Fruit fly (Drosophila melanogaster): ENCODE measurements around the gene Nna1.

Gene Nna1

DNA sequence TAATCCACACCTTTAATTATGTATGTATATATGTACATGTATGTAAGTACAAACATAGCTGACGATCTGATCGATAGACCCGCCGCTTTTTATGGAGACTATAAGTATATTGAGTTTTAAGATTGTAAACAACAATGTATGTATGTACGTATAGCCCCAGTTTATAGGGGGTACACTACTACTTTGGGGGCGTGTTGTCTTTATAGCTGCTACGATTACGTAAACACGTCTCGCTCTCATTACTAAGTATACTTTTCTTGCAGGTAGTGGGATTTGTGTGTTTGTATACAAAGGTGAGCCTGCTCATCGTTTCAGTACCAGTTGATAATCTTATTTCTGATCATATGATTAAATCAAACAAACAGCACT is 57.8 kb downstream of the Nna1 start (continued):
- TF ChIP-seq abd-A (tag; optimal IDR thresholded peaks at IDR 0.05) (peak; percentile 33), dimm (GFP tag; IDR thresholded peaks at IDR 0.05) (no peak), vnd (GFP tag; IDR thresholded peaks at IDR 0.05; ENCODE audit: partially characterized antibody) (no peak), Max (GFP tag; optimal IDR thresholded peaks at IDR 0.05) (no peak), gce (GFP tag; IDR thresholded peaks at IDR 0.05) (no peak), NFAT (GFP tag; IDR thresholded peaks at IDR 0.05) (0 out of 2 replicates have a peak, but pooled peaks have one; percentile 3), CG16863 (GFP tag; optimal IDR thresholded peaks at IDR 0.05) (no peak), mirr (GFP tag; optimal IDR thresholded peaks at IDR 0.05) (peak; percentile 75)

- TF ChIP-seq CG10959 (GFP tag; IDR thresholded peaks at IDR 0.05), result no peak
- TF ChIP-seq Hand (GFP tag; optimal IDR thresholded peaks at IDR 0.05), result no peak
- TF ChIP-seq CG11695 (GFP tag; IDR thresholded peaks at IDR 0.05), result 0 out of 3 replicates have a peak, but pooled peaks have one; percentile 12
- peak; percentile 55; the same call in 1 of the 2 replicates for TF ChIP-seq CG11696 (GFP tag; IDR thresholded peaks at IDR 0.05)
- peak; percentile 82 for TF ChIP-seq CG13624 (GFP tag; optimal IDR thresholded peaks at IDR 0.05)
- TF ChIP-seq CG10321 (GFP tag; IDR thresholded peaks at IDR 0.05), result peak; percentile 90
- TF ChIP-seq gem (tag; optimal IDR thresholded peaks at IDR 0.05), result peak; percentile 2
- TF ChIP-seq CG2120 (GFP tag; optimal IDR thresholded peaks at IDR 0.05), result peak; percentile 47
- TF ChIP-seq CG14014 (GFP tag; IDR thresholded peaks at IDR 0.05), result 0 out of 2 replicates have a peak, but pooled peaks have one; percentile 25
- peak; percentile 38 for TF ChIP-seq Meics (GFP tag; optimal IDR thresholded peaks at IDR 0.05)
- peak; percentile 74 for TF ChIP-seq ERR (GFP tag; optimal IDR thresholded peaks at IDR 0.05)
- TF ChIP-seq exex (tag; optimal IDR thresholded peaks at IDR 0.05), result peak; percentile 3
- TF ChIP-seq CG10147 (GFP tag; optimal IDR thresholded peaks at IDR 0.05), result no peak
- TF ChIP-seq hkb (optimal IDR thresholded peaks at IDR 0.05), result no peak
- 0 out of 2 replicates have a peak, but pooled peaks have one; percentile 11 for TF ChIP-seq hkb (GFP tag; IDR thresholded peaks at IDR 0.05)
- peak; percentile 6 for TF ChIP-seq CG18619 (GFP tag; optimal IDR thresholded peaks at IDR 0.05)
- no peak for TF ChIP-seq so (GFP tag; IDR thresholded peaks at IDR 0.05)
- TF ChIP-seq CG13894 (tag; optimal IDR thresholded peaks at IDR 0.05), result peak; percentile 4
- TF ChIP-seq zfh1 (GFP tag; IDR thresholded peaks at IDR 0.05), result 0 out of 3 replicates have a peak, but pooled peaks have one; percentile 9
- TF ChIP-seq Med (GFP tag), result peak; percentile 50
- peak; percentile 50 for TF ChIP-seq ftz-f1 (GFP tag; optimal IDR thresholded peaks at IDR 0.05)
- TF ChIP-seq CG2678 (tag; optimal IDR thresholded peaks at IDR 0.05), result peak; percentile 14
- peak; percentile 22 for TF ChIP-seq Hmr (GFP tag; optimal IDR thresholded peaks at IDR 0.05)
- no peak for TF ChIP-seq CG8290 (GFP tag; optimal IDR thresholded peaks at IDR 0.05)
- peak in 1 of 2 experiments; percentile 3 for TF ChIP-seq CG8290 (tag; optimal IDR thresholded peaks at IDR 0.05)
- no peak for TF ChIP-seq sisA (GFP tag; IDR thresholded peaks at IDR 0.05)
- peak; percentile 32 for TF ChIP-seq CG15514 (GFP tag; optimal IDR thresholded peaks at IDR 0.05)
- no peak for TF ChIP-seq CG7556 (GFP tag; optimal IDR thresholded peaks at IDR 0.05)
- peak; percentile 15 for TF ChIP-seq CG18599 (GFP tag; optimal IDR thresholded peaks at IDR 0.05)
- TF ChIP-seq danr (GFP tag; IDR thresholded peaks at IDR 0.05), result no peak
- TF ChIP-seq seq (GFP tag; IDR thresholded peaks at IDR 0.05), result peak; percentile 58
- peak in 1 of 2 experiments; percentile 0 for TF ChIP-seq Hr51 (GFP tag; optimal IDR thresholded peaks at IDR 0.05)
- peak; percentile 15 for TF ChIP-seq lab (GFP tag; optimal IDR thresholded peaks at IDR 0.05)
- TF ChIP-seq CG7839 (tag; optimal IDR thresholded peaks at IDR 0.05), result peak; percentile 4
- TF ChIP-seq sens (GFP tag), result peak; percentile 9
- TF ChIP-seq abd-A (tag; optimal IDR thresholded peaks at IDR 0.05), result peak; percentile 71
- TF ChIP-seq CG32532 (GFP tag; IDR thresholded peaks at IDR 0.05), result peak; percentile 25; the same call in 1 of the 2 replicates
- peak; percentile 19 for TF ChIP-seq Fer1 (GFP tag; optimal IDR thresholded peaks at IDR 0.05)
- TF ChIP-seq row (GFP tag; IDR thresholded peaks at IDR 0.05), result 0 out of 3 replicates have a peak, but pooled peaks have one; percentile 18
- TF ChIP-seq CG34224 (GFP tag; IDR thresholded peaks at IDR 0.05; ENCODE audit: partially characterized antibody), result no peak
- TF ChIP-seq crol (GFP tag; IDR thresholded peaks at IDR 0.05), result no peak
- TF ChIP-seq scrt (GFP tag; optimal IDR thresholded peaks at IDR 0.05), result peak; percentile 4
Measured at dm6 chrX:13752543-13753046, 60.5 kb downstream of the Nna1 start.
